Worm (Caenorhabditis elegans) whole organism, L4 larva: ENCODE measurements around the gene W02D7.8.

Source experiments
- egl-27 ChIP-seq: sonication (generic microtip); optimal IDR thresholded peaks from 3 replicates; lab custom pipeline; 2017; ENCODE audit warnings: missing biosample characterization, missing genetic modification reagents, missing genetic modification characterization
- lin-13 ChIP-seq: fragments of 150-350 bp; optimal IDR thresholded peaks from 2 replicates; lab custom pipeline; 2014; ENCODE audit warnings: missing biosample characterization, missing genetic modification reagents, missing genetic modification characterization
- lin-38 ChIP-seq: fragments of 200-800 bp; sonication (Bioruptor generic); IDR thresholded peaks from 2 replicates; pipeline ENCODE4 v1.3.6; 2022; ENCODE audit warnings: missing genetic modification reagents, missing genetic modification characterization, missing compliant biosample characterization

- TF ChIP-seq egl-27 (tag; lab: Kevin White, UChicago) (no peak), lin-13 (no peak), lin-38 (no peak)
These were observed 39.2 kb upstream of the W02D7.8 start, which contains the start of gene C08D8.1 for ce11 chrV:8345436-8345835.
